Fruit fly (Drosophila melanogaster) whole organism, embryonic: ENCODE results near the gene CG12253.

ENCODE experiments used
- Abd-B ChIP-seq: fragments of 200-800 bp; sonication (Bioruptor generic); optimal IDR thresholded peaks from 2 replicates; lab custom pipeline; 2018; ENCODE audit warnings: missing biosample characterization, mild to moderate bottlenecking, missing genetic modification characterization, moderate library complexity
- Atf-2 ChIP-seq: fragments of 200-800 bp; sonication (Bioruptor generic); optimal IDR thresholded peaks from 2 replicates; lab custom pipeline; 2016; ENCODE audit warnings: missing biosample characterization, missing genetic modification characterization
- B-H2 ChIP-seq: fragments of 200-800 bp; sonication (Bioruptor generic); optimal IDR thresholded peaks from 2 replicates; lab custom pipeline; 2018; ENCODE audit warnings: missing biosample characterization, mild to moderate bottlenecking, missing genetic modification characterization
- CG10267 ChIP-seq: fragments of 200-800 bp; sonication (Bioruptor generic); optimal IDR thresholded peaks from 2 replicates; lab custom pipeline; 2018; ENCODE audit warnings: missing biosample characterization, mild to moderate bottlenecking, missing genetic modification characterization, moderate library complexity
- CG10654 ChIP-seq: fragments of 200-800 bp; sonication (Bioruptor generic); optimal IDR thresholded peaks from 2 replicates; lab custom pipeline; 2016; ENCODE audit warnings: missing biosample characterization, missing genetic modification characterization
- CG10959 ChIP-seq: fragments of 200-800 bp; sonication (Bioruptor generic); IDR thresholded peaks from 2 replicates; pipeline ENCODE4 v1.3.6; 2022; ENCODE audit warnings: missing biosample characterization, missing genetic modification characterization
- CG12769 ChIP-seq: fragments of 200-800 bp; sonication (Bioruptor generic); optimal IDR thresholded peaks from 2 replicates; lab custom pipeline; 2019; ENCODE audit warnings: missing biosample characterization, mild to moderate bottlenecking, missing genetic modification characterization, moderate library complexity
- CG12942 ChIP-seq: fragments of 200-800 bp; sonication (Bioruptor generic); optimal IDR thresholded peaks from 3 replicates; lab custom pipeline; 2016; ENCODE audit warnings: missing biosample characterization, missing genetic modification characterization
- CG14014 ChIP-seq: fragments of 200-800 bp; sonication (Bioruptor generic); IDR thresholded peaks from 2 replicates; pipeline ENCODE4 v1.3.6; 2022; ENCODE audit warnings: missing biosample characterization, missing genetic modification characterization
- CG16813 ChIP-seq: fragments of 200-800 bp; sonication (Bioruptor generic); IDR thresholded peaks from 3 replicates; pipeline ENCODE4 v1.3.6; 2022; ENCODE audit warnings: missing biosample characterization, missing genetic modification characterization; ENCODE audit not compliant: partially characterized antibody
- CG17385 ChIP-seq: fragments of 200-800 bp; sonication (Bioruptor generic); optimal IDR thresholded peaks from 3 replicates; lab custom pipeline; 2018; ENCODE audit warnings: missing biosample characterization, mild to moderate bottlenecking, missing genetic modification characterization
- CG18764 ChIP-seq: fragments of 200-800 bp; sonication (Bioruptor generic); optimal IDR thresholded peaks from 3 replicates; lab custom pipeline; 2016; ENCODE audit warnings: missing biosample characterization, missing genetic modification characterization
- CG30403 ChIP-seq: fragments of 200-800 bp; sonication (Bioruptor generic); optimal IDR thresholded peaks from 3 replicates; lab custom pipeline; 2016; ENCODE audit warnings: missing biosample characterization, missing genetic modification characterization
- CG30431 ChIP-seq: fragments of 200-800 bp; sonication (Bioruptor generic); optimal IDR thresholded peaks from 2 replicates; lab custom pipeline; 2017; ENCODE audit warnings: missing biosample characterization, missing genetic modification characterization
- CG34376 ChIP-seq: fragments of 200-800 bp; sonication (Bioruptor generic); optimal IDR thresholded peaks from 2 replicates; lab custom pipeline; 2018; ENCODE audit warnings: missing biosample characterization, mild to moderate bottlenecking, missing genetic modification characterization
- CG3847 ChIP-seq: fragments of 200-800 bp; sonication (Bioruptor generic); IDR thresholded peaks from 2 replicates; pipeline ENCODE4 v1.3.6; 2022; ENCODE audit warnings: missing biosample characterization, missing genetic modification characterization
- CG8765 ChIP-seq: fragments of 200-800 bp; sonication (Bioruptor generic); IDR thresholded peaks from 2 replicates; pipeline ENCODE4 v1.3.6; 2022; ENCODE audit warnings: missing biosample characterization, missing genetic modification characterization
- Dp ChIP-seq: fragments of 200-800 bp; sonication (Bioruptor generic); optimal IDR thresholded peaks from 2 replicates; lab custom pipeline; 2018; ENCODE audit warnings: missing biosample characterization, mild to moderate bottlenecking, missing genetic modification characterization, moderate library complexity
- Eip74EF ChIP-seq, 2 experiments: fragments of 200-800 bp in 1 of 2; fragments of >200 bp in 1 of 2; sonication (Bioruptor generic) in 1 of 2; optimal IDR thresholded peaks; 2 replicates each; lab custom pipeline; 2017 to 2019; ENCODE audit warnings: missing biosample characterization in 2 of 2, missing genetic modification characterization in 2 of 2, mild to moderate bottlenecking in 1 of 2, moderate library complexity in 1 of 2
- Gsc ChIP-seq: fragments of 200-800 bp; sonication (Bioruptor generic); IDR thresholded peaks from 2 replicates; pipeline ENCODE4 v1.3.6; 2022; ENCODE audit warnings: missing biosample characterization, missing genetic modification characterization
- Hsf ChIP-seq: fragments of 200-800 bp; sonication (Bioruptor generic); optimal IDR thresholded peaks from 3 replicates; lab custom pipeline; 2016; ENCODE audit warnings: missing biosample characterization, missing genetic modification characterization
- MESR4 ChIP-seq: fragments of 200-800 bp; sonication (Bioruptor generic); optimal IDR thresholded peaks from 2 replicates; lab custom pipeline; 2018; ENCODE audit warnings: missing biosample characterization, mild to moderate bottlenecking, missing genetic modification characterization, moderate library complexity
- Pdp1 ChIP-seq, 2 experiments: fragments of 200-800 bp; sonication (Bioruptor generic); optimal IDR thresholded peaks; 3 replicates each; lab custom pipeline; 2016; ENCODE audit warnings: missing biosample characterization in 2 of 2, missing genetic modification characterization in 2 of 2, mild to moderate bottlenecking in 1 of 2, moderate library complexity in 1 of 2
- Ptx1 ChIP-seq: fragments of 200-800 bp; sonication (Bioruptor generic); IDR thresholded peaks from 2 replicates; pipeline ENCODE4 v1.3.6; 2022; ENCODE audit warnings: missing biosample characterization, missing genetic modification characterization
- amos ChIP-seq: fragments of 200-800 bp; sonication (Bioruptor generic); IDR thresholded peaks from 2 replicates; pipeline ENCODE4 v1.3.6; 2022; ENCODE audit warnings: missing biosample characterization, missing genetic modification characterization; ENCODE audit not compliant: partially characterized antibody
- chm ChIP-seq: fragments of 200-800 bp; sonication (Bioruptor generic); IDR thresholded peaks from 2 replicates; pipeline ENCODE4 v1.3.6; 2022; ENCODE audit warnings: missing biosample characterization, missing genetic modification characterization
- da ChIP-seq: fragments of 200-800 bp; sonication (Bioruptor generic); optimal IDR thresholded peaks from 2 replicates; lab custom pipeline; 2016; ENCODE audit warnings: missing biosample characterization, missing genetic modification characterization
- danr ChIP-seq: fragments of 200-800 bp; sonication (Bioruptor generic); IDR thresholded peaks from 2 replicates; pipeline ENCODE4 v1.3.6; 2022; ENCODE audit warnings: missing biosample characterization, missing genetic modification characterization
- dati ChIP-seq: fragments of 200-800 bp; sonication (Bioruptor generic); IDR thresholded peaks from 2 replicates; pipeline ENCODE4 v1.3.6; 2022; ENCODE audit warnings: missing biosample characterization, missing genetic modification characterization
- dysf ChIP-seq: fragments of 200-800 bp; sonication (Bioruptor generic); IDR thresholded peaks from 3 replicates; pipeline ENCODE4 v1.3.6; 2022; ENCODE audit warnings: missing biosample characterization, missing genetic modification characterization
- emc ChIP-seq: fragments of 200-800 bp; sonication (Bioruptor generic); optimal IDR thresholded peaks from 2 replicates; lab custom pipeline; 2016; ENCODE audit warnings: missing biosample characterization, missing genetic modification characterization
- en ChIP-seq: fragments of 200-800 bp; sonication (Bioruptor generic); optimal IDR thresholded peaks from 2 replicates; lab custom pipeline; 2016; ENCODE audit warnings: missing biosample characterization, missing genetic modification characterization
- ewg ChIP-seq: fragments of 200-800 bp; sonication (Bioruptor generic); optimal IDR thresholded peaks from 3 replicates; lab custom pipeline; 2017; ENCODE audit warnings: mild to moderate bottlenecking, missing biosample characterization, missing genetic modification reagents, missing genetic modification characterization
- gcm2 ChIP-seq: fragments of 200-800 bp; sonication (Bioruptor generic); optimal IDR thresholded peaks from 2 replicates; lab custom pipeline; 2016; ENCODE audit warnings: missing biosample characterization, missing genetic modification characterization
- gem ChIP-seq: fragments of 200-800 bp; sonication (Bioruptor generic); optimal IDR thresholded peaks from 2 replicates; lab custom pipeline; 2019; ENCODE audit warnings: missing biosample characterization, mild to moderate bottlenecking, missing genetic modification characterization, moderate library complexity
- grau ChIP-seq: fragments of 200-800 bp; optimal IDR thresholded peaks from 3 replicates; lab custom pipeline; 2019; ENCODE audit warnings: missing biosample characterization, mild to moderate bottlenecking, missing genetic modification characterization, moderate library complexity
- hbn ChIP-seq: fragments of 200-800 bp; sonication (Bioruptor generic); IDR thresholded peaks from 2 replicates; pipeline ENCODE4 v1.3.6; 2022; ENCODE audit warnings: missing biosample characterization, missing genetic modification characterization; ENCODE audit not compliant: partially characterized antibody
- hth ChIP-seq: fragments of >200 bp; optimal IDR thresholded peaks from 2 replicates; lab custom pipeline; 2017; ENCODE audit warnings: inconsistent platforms
- kay ChIP-seq: fragments of 200-800 bp; sonication (Bioruptor generic); optimal IDR thresholded peaks from 2 replicates; lab custom pipeline; 2016; ENCODE audit warnings: missing biosample characterization, missing genetic modification characterization
- lov ChIP-seq, 2 experiments: fragments of 200-800 bp in 1 of 2; fragments of >200 bp in 1 of 2; sonication (Bioruptor generic) in 1 of 2; IDR thresholded peaks in 1 of 2; optimal IDR thresholded peaks in 1 of 2; 2 replicates in 1 of 2; 3 replicates in 1 of 2; pipeline versions ENCODE4 v1.3.6 to Lab custom; 2017 to 2022; ENCODE audit warnings: missing biosample characterization in 1 of 2, missing genetic modification characterization in 1 of 2
- nom ChIP-seq: fragments of 200-800 bp; sonication (Bioruptor generic); optimal IDR thresholded peaks from 2 replicates; lab custom pipeline; 2017; ENCODE audit warnings: missing biosample characterization, missing genetic modification characterization, mild to moderate bottlenecking, moderate library complexity, missing genetic modification reagents
- pita ChIP-seq: fragments of 200-800 bp; sonication (Bioruptor generic); optimal IDR thresholded peaks from 2 replicates; lab custom pipeline; 2017; ENCODE audit warnings: missing biosample characterization, mild to moderate bottlenecking, missing genetic modification characterization
- repo ChIP-seq: fragments of 200-800 bp; sonication (Bioruptor generic); optimal IDR thresholded peaks from 2 replicates; lab custom pipeline; 2016; ENCODE audit warnings: missing biosample characterization, missing genetic modification characterization
- row ChIP-seq: fragments of 200-800 bp; sonication (Bioruptor generic); IDR thresholded peaks from 3 replicates; pipeline ENCODE4 v1.3.6; 2022; ENCODE audit warnings: missing biosample characterization, missing genetic modification characterization
- run ChIP-seq: fragments of 200-800 bp; sonication (Bioruptor generic); optimal IDR thresholded peaks from 3 replicates; lab custom pipeline; 2018; ENCODE audit warnings: missing biosample characterization, mild to moderate bottlenecking, missing genetic modification characterization
- sob ChIP-seq: fragments of 200-800 bp; sonication (Bioruptor generic); IDR thresholded peaks from 2 replicates; pipeline ENCODE4 v1.3.6; 2022; ENCODE audit warnings: missing biosample characterization, missing genetic modification characterization
- tgo ChIP-seq: fragments of 200-800 bp; sonication (Bioruptor generic); IDR thresholded peaks from 3 replicates; pipeline ENCODE4 v1.3.6; 2022; ENCODE audit warnings: missing biosample characterization, missing genetic modification characterization
- tin ChIP-seq: fragments of 200-800 bp; sonication (Bioruptor generic); optimal IDR thresholded peaks from 3 replicates; lab custom pipeline; 2016; ENCODE audit warnings: missing biosample characterization, missing genetic modification characterization
- tll ChIP-seq, 2 experiments: fragments of 200-800 bp in 1 of 2; fragments of >200 bp in 1 of 2; sonication (Bioruptor generic) in 1 of 2; optimal IDR thresholded peaks; 2 replicates each; lab custom pipeline; 2017 to 2019; ENCODE audit warnings: missing biosample characterization in 2 of 2, missing genetic modification characterization in 2 of 2, mild to moderate bottlenecking in 1 of 2, moderate library complexity in 1 of 2
- zfh1 ChIP-seq: fragments of 200-800 bp; sonication (Bioruptor generic); IDR thresholded peaks from 3 replicates; pipeline ENCODE4 v1.3.6; 2022; ENCODE audit warnings: missing biosample characterization, missing genetic modification characterization

Gene CG12253

DNA sequence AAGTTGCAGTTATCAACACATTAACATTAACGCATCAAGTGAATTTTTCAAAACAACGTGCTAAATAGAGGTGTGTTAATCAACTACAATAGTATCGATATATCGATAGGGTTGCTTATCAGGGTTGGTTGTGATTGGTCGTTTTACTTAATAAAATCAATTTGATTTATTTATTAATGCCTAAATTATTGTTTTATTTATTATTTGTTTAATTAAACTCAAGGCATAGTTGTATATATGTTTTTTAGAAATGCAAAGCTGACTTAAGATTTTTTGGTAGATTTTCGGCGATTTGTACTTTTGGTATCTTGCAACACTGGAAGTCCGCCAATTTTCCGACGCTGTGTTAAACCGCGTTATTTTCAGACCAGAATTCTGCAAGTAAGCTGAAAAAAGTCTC is 23.4 kb downstream of the CG12253 start, which contains the start of the genes Art8 and dUTPase (continued):
- TF ChIP-seq gcm2 (GFP tag; lab: Kevin White, UChicago) (no peak), B-H2 (GFP tag; lab: Kevin White, UChicago) (peak; percentile 68), en (no peak), gem (tag; lab: Kevin White, UChicago) (peak; percentile 86), Dp (GFP tag; lab: Kevin White, UChicago) (peak; percentile 82), kay (peak; percentile 68), tll (GFP tag; optimal IDR thresholded peaks at IDR 0.05; lab: Kevin White, UChicago) (no peak), Atf-2 (GFP tag; lab: Kevin White, UChicago) (no peak), CG17385 (GFP tag; lab: Kevin White, UChicago) (peak; percentile 65), dati (GFP tag; lab: Robert Waterston, UW) (no peak), da (GFP tag; lab: Kevin White, UChicago) (no peak), CG10267 (tag; lab: Kevin White, UChicago) (peak; percentile 99), Eip74EF (GFP tag; optimal IDR thresholded peaks at IDR 0.05; lab: Kevin White, UChicago) (peak in 1 of 2 experiments; percentile 34), Gsc (GFP tag; lab: Robert Waterston, UW) (no peak), repo (GFP tag; lab: Kevin White, UChicago) (no peak), lov (optimal IDR thresholded peaks at IDR 0.05; lab: Kevin White, UChicago) (no peak), lov (GFP tag; IDR thresholded peaks at IDR 0.05; lab: Robert Waterston, UW) (no peak), pita (no peak), CG10654 (peak; percentile 70), danr (GFP tag; lab: Robert Waterston, UW) (no peak; the same call in 1 of the 2 replicates), CG16813 (GFP tag; lab: Robert Waterston, UW) (peak; percentile 85), sob (GFP tag; lab: Robert Waterston, UW) (peak; percentile 88), hth (lab: Kevin White, UChicago) (no peak), CG3847 (GFP tag; lab: Robert Waterston, UW) (peak; percentile 83), emc (GFP tag; lab: Kevin White, UChicago) (no peak), CG30403 (peak; percentile 87), row (GFP tag; lab: Robert Waterston, UW) (peak; percentile 84), CG18764 (GFP tag; lab: Kevin White, UChicago) (peak; percentile 72), CG12942 (peak; percentile 76), run (no peak), CG12769 (tag; lab: Kevin White, UChicago) (no peak), Ptx1 (GFP tag; lab: Robert Waterston, UW) (peak; percentile 83), CG14014 (GFP tag; lab: Robert Waterston, UW) (peak; percentile 63), tgo (GFP tag; lab: Robert Waterston, UW) (peak; percentile 42), amos (GFP tag; lab: Robert Waterston, UW) (peak; percentile 87), hbn (peak; percentile 85), ewg (GFP tag; lab: Kevin White, UChicago) (peak; percentile 28), grau (tag; lab: Kevin White, UChicago) (peak; percentile 76), Abd-B (GFP tag; lab: Kevin White, UChicago) (no peak), dysf (GFP tag; lab: Robert Waterston, UW) (peak; percentile 54), zfh1 (GFP tag; lab: Robert Waterston, UW) (peak; percentile 72; the same call in 2 of the 3 replicates), Pdp1 (GFP tag; optimal IDR thresholded peaks at IDR 0.05; lab: Kevin White, UChicago) (peak; percentile 21 to 61), CG8765 (GFP tag; lab: Robert Waterston, UW) (peak; percentile 24), chm (GFP tag; lab: Robert Waterston, UW) (no peak), tin (GFP tag; lab: Kevin White, UChicago) (peak; percentile 77), Hsf (peak; percentile 77), MESR4 (peak; percentile 26), CG30431 (GFP tag; lab: Kevin White, UChicago) (peak; percentile 25), CG10959 (GFP tag; lab: Robert Waterston, UW) (peak; percentile 23; the same call in 1 of the 2 replicates), CG34376 (GFP tag; lab: Kevin White, UChicago) (peak; percentile 58), nom (GFP tag; lab: Kevin White, UChicago) (no peak)
